Worm (Caenorhabditis elegans): Measurements from ENCODE around the gene ced-3.

ce11 chrIV:13220594-13220993 lies 16.7 kb upstream of the ced-3 start:
- no peak for TF ChIP-seq ama-1 (optimal IDR thresholded peaks at IDR 0.05)
- no peak for TF ChIP-seq hnd-1 (tag; optimal IDR thresholded peaks at IDR 0.05)
- no peak for TF ChIP-seq ceh-36 (tag; optimal IDR thresholded peaks at IDR 0.05)
- no peak for TF ChIP-seq scrt-1 (GFP tag; IDR thresholded peaks at IDR 0.05)
- no peak for TF ChIP-seq ets-7 (tag; optimal IDR thresholded peaks at IDR 0.05)
- no peak for TF ChIP-seq flt-1 (GFP tag; IDR thresholded peaks at IDR 0.05)
- TF ChIP-seq hmbx-1 (tag; optimal IDR thresholded peaks at IDR 0.05) = no peak
- no peak for TF ChIP-seq B0310.2 (tag; optimal IDR thresholded peaks at IDR 0.05)

Data from whole organism, early embryonic.